Worm (Caenorhabditis elegans): ENCODE data around the gene best-20.

ce11 chrIV:3710737-3711136 is 45.3 kb upstream of the best-20 start:
- TF ChIP-seq ZK546.5 (tag; optimal IDR thresholded peaks at IDR 0.05) (no peak), nfya-1 (tag; optimal IDR thresholded peaks at IDR 0.05; ENCODE audit: insufficient read depth) (no peak), ztf-11 (tag; optimal IDR thresholded peaks at IDR 0.05) (no peak), unc-62 (GFP tag; optimal IDR thresholded peaks at IDR 0.05) (no peak), elt-3 (tag; optimal IDR thresholded peaks at IDR 0.05) (no peak), elt-2 (tag; optimal IDR thresholded peaks at IDR 0.05) (no peak), nhr-28 (tag; optimal IDR thresholded peaks at IDR 0.05) (no peak), ama-1 (optimal IDR thresholded peaks at IDR 0.05) (no peak), ceh-82 (tag; optimal IDR thresholded peaks at IDR 0.05) (no peak), nhr-11 (tag; optimal IDR thresholded peaks at IDR 0.05) (no peak), fos-1 (tag; optimal IDR thresholded peaks at IDR 0.05) (no peak), aly-2 (tag; optimal IDR thresholded peaks at IDR 0.05) (no peak), zag-1 (tag; optimal IDR thresholded peaks at IDR 0.05) (no peak), lin-39 (tag; optimal IDR thresholded peaks at IDR 0.05) (no peak)
